Fruit fly (Drosophila melanogaster): ENCODE measurements around the gene CG43850.

The CG43850 gene

dm6 chr2L:13373435-13374242 lies 41.6 kb upstream of the CG43850 start, which contains the start of the genes Bdp1 and CG6565 (continued):
- TF ChIP-seq CG32006 (GFP tag; optimal IDR thresholded peaks at IDR 0.05) (peak; percentile 99), achi (GFP tag; optimal IDR thresholded peaks at IDR 0.05) (peak; percentile 98), Sox14 (GFP tag; optimal IDR thresholded peaks at IDR 0.05) (peak; percentile 98), fd59A (GFP tag; optimal IDR thresholded peaks at IDR 0.05) (peak; percentile 94), CG8319 (GFP tag; optimal IDR thresholded peaks at IDR 0.05) (peak; percentile 97), CG6808 (GFP tag; optimal IDR thresholded peaks at IDR 0.05) (peak; percentile 92), CG11902 (GFP tag; optimal IDR thresholded peaks at IDR 0.05) (peak; percentile 99), Eip93F (GFP tag; optimal IDR thresholded peaks at IDR 0.05) (peak; percentile 62), CG9139 (GFP tag; optimal IDR thresholded peaks at IDR 0.05) (no peak), Smox (GFP tag; optimal IDR thresholded peaks at IDR 0.05) (peak; percentile 97), pdm3 (GFP tag; optimal IDR thresholded peaks at IDR 0.05) (peak; percentile 98), OdsH (GFP tag; optimal IDR thresholded peaks at IDR 0.05) (peak; percentile 99), cyc (GFP tag; optimal IDR thresholded peaks at IDR 0.05) (peak; percentile 99), svp (GFP tag) (no peak), Eip75B (GFP tag; optimal IDR thresholded peaks at IDR 0.05) (peak; percentile 97), Ets96B (tag; optimal IDR thresholded peaks at IDR 0.05) (peak; percentile 92), CG10669 (GFP tag; optimal IDR thresholded peaks at IDR 0.05) (peak; percentile 96), ss (GFP tag; optimal IDR thresholded peaks at IDR 0.05) (peak in 1 of 2 experiments; percentile 93)

- TF ChIP-seq svp (GFP tag) (no peak), Blimp-1 (GFP tag; optimal IDR thresholded peaks at IDR 0.05) (no peak), eg (GFP tag; IDR thresholded peaks at IDR 0.05) (no peak), CG31627 (GFP tag; optimal IDR thresholded peaks at IDR 0.05) (no peak), CG6276 (GFP tag; optimal IDR thresholded peaks at IDR 0.05) (no peak), Eip93F (GFP tag; optimal IDR thresholded peaks at IDR 0.05) (no peak), CG9139 (GFP tag; optimal IDR thresholded peaks at IDR 0.05) (no peak), topi (GFP tag; optimal IDR thresholded peaks at IDR 0.05) (no peak), Hr38 (GFP tag; optimal IDR thresholded peaks at IDR 0.05) (no peak), CG11762 (GFP tag; optimal IDR thresholded peaks at IDR 0.05; ENCODE audit: insufficient read depth) (no peak), CG6808 (GFP tag; optimal IDR thresholded peaks at IDR 0.05) (no peak), CG6163 (GFP tag; IDR thresholded peaks at IDR 0.05) (no peak), fkh (GFP tag; optimal IDR thresholded peaks at IDR 0.05) (no peak), vri (GFP tag; optimal IDR thresholded peaks at IDR 0.05) (no peak), Smox (GFP tag; optimal IDR thresholded peaks at IDR 0.05) (no peak), Sox14 (GFP tag; optimal IDR thresholded peaks at IDR 0.05) (no peak)
Observed at dm6 chr2L:13376086-13376485, 39.1 kb upstream of the CG43850 start.

DNA sequence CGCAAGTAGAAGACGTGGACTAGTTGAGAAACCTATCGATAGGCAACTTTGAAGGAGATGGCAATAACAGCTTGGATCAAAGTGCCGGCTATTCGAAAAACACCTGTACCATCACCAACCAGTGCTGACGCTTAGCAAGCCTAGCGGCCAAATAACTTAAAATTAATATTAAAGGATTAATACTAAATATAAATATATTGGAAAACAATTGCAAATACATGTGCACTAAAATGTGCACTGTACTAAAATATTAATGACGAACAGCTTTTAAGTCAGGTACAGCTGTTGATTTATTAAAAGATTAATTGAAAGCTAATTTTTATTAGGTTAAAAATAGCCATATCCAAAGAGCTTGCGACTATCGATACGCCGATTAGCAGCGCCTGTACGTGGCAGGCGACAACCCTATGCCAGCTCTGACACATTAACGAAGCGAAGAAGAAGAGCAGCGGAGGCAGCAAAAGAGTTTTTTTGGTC lies 36.7 kb upstream of the CG43850 start, which contains the start of the genes CG9302 and beta'COP:
CG9302 (minus strand) TSS at position 51 of the 477 bp plus-strand sequence.
beta'COP (plus strand) TSS at position 415 of the 477 bp plus-strand sequence.
- TF ChIP-seq CG11294 (GFP tag; IDR thresholded peaks at IDR 0.05) (peak; percentile 14; the same call in 1 of the 2 replicates), OdsH (GFP tag; optimal IDR thresholded peaks at IDR 0.05) (peak; percentile 74), CG7368 (GFP tag; optimal IDR thresholded peaks at IDR 0.05) (no peak), fd59A (GFP tag; optimal IDR thresholded peaks at IDR 0.05) (peak; percentile 16), svp (GFP tag) (no peak), esn (GFP tag; optimal IDR thresholded peaks at IDR 0.05) (peak; percentile 67), CG6808 (GFP tag; optimal IDR thresholded peaks at IDR 0.05) (no peak), Ets96B (tag; optimal IDR thresholded peaks at IDR 0.05) (peak; percentile 60), CG10669 (GFP tag; optimal IDR thresholded peaks at IDR 0.05) (no peak), Eip93F (GFP tag; optimal IDR thresholded peaks at IDR 0.05) (peak; percentile 21), Gug (GFP tag; IDR thresholded peaks at IDR 0.05) (peak; percentile 47), Eip78C (GFP tag) (no peak), CG1621 (tag; optimal IDR thresholded peaks at IDR 0.05) (no peak), Hr4 (GFP tag; optimal IDR thresholded peaks at IDR 0.05) (no peak), CG6792 (GFP tag; optimal IDR thresholded peaks at IDR 0.05) (peak; percentile 45), CG31627 (GFP tag; optimal IDR thresholded peaks at IDR 0.05) (peak; percentile 61), CG10631 (GFP tag; optimal IDR thresholded peaks at IDR 0.05) (peak; percentile 79), dsx (GFP tag; optimal IDR thresholded peaks at IDR 0.05; ENCODE audit: poor library complexity, severe bottlenecking) (peak; percentile 56), achi (GFP tag; optimal IDR thresholded peaks at IDR 0.05) (peak; percentile 80), CG3032 (tag; optimal IDR thresholded peaks at IDR 0.05) (peak; percentile 78), Smox (GFP tag; optimal IDR thresholded peaks at IDR 0.05) (no peak), CG6276 (GFP tag; optimal IDR thresholded peaks at IDR 0.05) (no peak), CG11902 (GFP tag; optimal IDR thresholded peaks at IDR 0.05) (peak; percentile 55), acj6 (GFP tag; optimal IDR thresholded peaks at IDR 0.05) (peak; percentile 72), CG8319 (GFP tag; optimal IDR thresholded peaks at IDR 0.05) (no peak), lz (GFP tag; optimal IDR thresholded peaks at IDR 0.05) (peak; percentile 71), cyc (GFP tag; optimal IDR thresholded peaks at IDR 0.05) (peak; percentile 46), eg (GFP tag; IDR thresholded peaks at IDR 0.05) (peak; percentile 28; the same call in 1 of the 3 replicates), Hr38 (GFP tag; optimal IDR thresholded peaks at IDR 0.05) (no peak), CG11762 (GFP tag; optimal IDR thresholded peaks at IDR 0.05; ENCODE audit: insufficient read depth) (peak; percentile 32), CG9139 (GFP tag; optimal IDR thresholded peaks at IDR 0.05) (no peak), Sox15 (GFP tag; optimal IDR thresholded peaks at IDR 0.05) (peak; percentile 66)

Data from whole organism, prepupa.